Worm (Caenorhabditis elegans): ENCODE results near the gene Y67D8C.2.

Y67D8C.2 gene

ce11 chrIV:3046009-3046408 lies 26.1 kb upstream of the Y67D8C.2 start:
- TF ChIP-seq ztf-16 (tag; optimal IDR thresholded peaks at IDR 0.05), result no peak
- no peak for TF ChIP-seq dmd-4 (tag; optimal IDR thresholded peaks at IDR 0.05; ENCODE audit: borderline replicate concordance)
- no peak for TF ChIP-seq ceh-30 (tag; optimal IDR thresholded peaks at IDR 0.05)
- no peak for TF ChIP-seq ama-1 (optimal IDR thresholded peaks at IDR 0.05)
- no peak for TF ChIP-seq elt-2 (tag; optimal IDR thresholded peaks at IDR 0.05)
- no peak for TF ChIP-seq ahr-1 (tag; optimal IDR thresholded peaks at IDR 0.05)
- TF ChIP-seq pat-9 (tag; optimal IDR thresholded peaks at IDR 0.05), result no peak
- no peak for TF ChIP-seq ceh-24 (tag; optimal IDR thresholded peaks at IDR 0.05)

ce11 chrIV:3046889-3047288 lies 25.2 kb upstream of the Y67D8C.2 start:
- TF ChIP-seq ceh-6 (GFP tag; optimal IDR thresholded peaks at IDR 0.05), result no peak
- TF ChIP-seq nhr-11 (tag; optimal IDR thresholded peaks at IDR 0.05), result no peak
- no peak for TF ChIP-seq lim-6 (tag; optimal IDR thresholded peaks at IDR 0.05)
- no peak for TF ChIP-seq tbx-7 (tag; optimal IDR thresholded peaks at IDR 0.05)
- TF ChIP-seq ttx-3 (tag; optimal IDR thresholded peaks at IDR 0.05), result no peak

ce11 chrIV:3050054-3050990 lies 21.8 kb upstream of the Y67D8C.2 start, which contains the start of gene eel-1:
Gene eel-1, minus strand, starts transcription at chrIV:3050104.
- TF ChIP-seq pat-9 (tag; optimal IDR thresholded peaks at IDR 0.05) (peak; percentile 65), ttx-3 (tag; optimal IDR thresholded peaks at IDR 0.05) (peak; percentile 36), eyg-1 (tag; optimal IDR thresholded peaks at IDR 0.05) (peak; percentile 91), unc-86 (tag; optimal IDR thresholded peaks at IDR 0.05) (peak; percentile 86), hlh-13 (GFP tag; optimal IDR thresholded peaks at IDR 0.05) (peak; percentile 69), hlh-6 (tag; optimal IDR thresholded peaks at IDR 0.05) (peak; percentile 92), unc-3 (GFP tag; conservative IDR thresholded peaks at IDR 0.05) (peak; percentile 86), unc-3 (tag; optimal IDR thresholded peaks at IDR 0.05) (peak; percentile 93), che-1 (tag; optimal IDR thresholded peaks at IDR 0.05) (peak; percentile 48), elt-4 (tag; optimal IDR thresholded peaks at IDR 0.05) (peak; percentile 99), tbx-7 (tag; optimal IDR thresholded peaks at IDR 0.05) (peak; percentile 99), ref-2 (tag; optimal IDR thresholded peaks at IDR 0.05) (peak; percentile 100), hlh-15 (tag; optimal IDR thresholded peaks at IDR 0.05) (peak; percentile 84), ceh-34 (tag; optimal IDR thresholded peaks at IDR 0.05) (peak; percentile 99), ceh-45 (GFP tag; IDR thresholded peaks at IDR 0.05) (peak; percentile 85), nfya-1 (tag; optimal IDR thresholded peaks at IDR 0.05) (peak; percentile 71), K02D7.2 (tag; optimal IDR thresholded peaks at IDR 0.05) (peak; percentile 76), gmeb-2 (tag; optimal IDR thresholded peaks at IDR 0.05) (peak; percentile 68), T23F11.4 (GFP tag; optimal IDR thresholded peaks at IDR 0.05) (peak; percentile 72), npax-4 (tag; optimal IDR thresholded peaks at IDR 0.05) (peak; percentile 64), C38D4.7 (GFP tag; optimal IDR thresholded peaks at IDR 0.05) (peak; percentile 68), sox-4 (tag; optimal IDR thresholded peaks at IDR 0.05) (peak; percentile 59), sdc-2 (tag; optimal IDR thresholded peaks at IDR 0.05) (peak; percentile 89), pros-1 (tag; optimal IDR thresholded peaks at IDR 0.05) (peak; percentile 22), fax-1 (tag; optimal IDR thresholded peaks at IDR 0.05) (peak; percentile 98), pha-2 (tag; optimal IDR thresholded peaks at IDR 0.05) (peak; percentile 83), mec-3 (tag; optimal IDR thresholded peaks at IDR 0.05; ENCODE audit: borderline replicate concordance) (peak; percentile 99), ets-4 (tag; optimal IDR thresholded peaks at IDR 0.05) (peak; percentile 99), unc-42 (tag; optimal IDR thresholded peaks at IDR 0.05) (peak; percentile 96), lim-6 (tag; optimal IDR thresholded peaks at IDR 0.05) (peak; percentile 100), ceh-2 (tag; optimal IDR thresholded peaks at IDR 0.05) (peak; percentile 99), madf-2 (tag; optimal IDR thresholded peaks at IDR 0.05) (peak; percentile 93), pag-3 (tag; optimal IDR thresholded peaks at IDR 0.05; ENCODE audit: borderline replicate concordance) (peak; percentile 98), hlh-30 (tag; optimal IDR thresholded peaks at IDR 0.05; ENCODE audit: insufficient read depth) (peak; percentile 37), Y22D7AL.16 (tag; optimal IDR thresholded peaks at IDR 0.05) (peak; percentile 61), syd-9 (tag; optimal IDR thresholded peaks at IDR 0.05) (peak; percentile 98), hlh-8 (tag; optimal IDR thresholded peaks at IDR 0.05) (peak; percentile 99), ceh-18 (tag; optimal IDR thresholded peaks at IDR 0.05) (peak; percentile 98)
